Fruit fly (Drosophila melanogaster): Measurements from ENCODE around the gene dpr19.

Gene dpr19

dm6 chr2L:10408122-10408576, 32.2 kb downstream of the dpr19 start, which contains the start of the genes Ip259 and RpS27A (continued):
- TF ChIP-seq ranshi (GFP tag; IDR thresholded peaks at IDR 0.05), result no peak; the same call in 1 of the 2 replicates
- no peak for TF ChIP-seq Tbp (GFP tag; optimal IDR thresholded peaks at IDR 0.05)
- TF ChIP-seq Nf-YC (tag; optimal IDR thresholded peaks at IDR 0.05), result peak; percentile 56
- no peak for TF ChIP-seq pros (GFP tag; optimal IDR thresholded peaks at IDR 0.05)
- peak; percentile 86 for TF ChIP-seq CG6765 (GFP tag; optimal IDR thresholded peaks at IDR 0.05)
- peak; percentile 98 for TF ChIP-seq Ets65A (GFP tag)
- TF ChIP-seq CG2712 (tag; optimal IDR thresholded peaks at IDR 0.05), result peak; percentile 79
- peak; percentile 48; the same call in 1 of the 2 replicates for TF ChIP-seq MBD-R2 (GFP tag; IDR thresholded peaks at IDR 0.05)
- peak; percentile 77; the same call in 2 of the 3 replicates for TF ChIP-seq Optix (GFP tag; IDR thresholded peaks at IDR 0.05)
- peak; percentile 74 for TF ChIP-seq sens (GFP tag)
- TF ChIP-seq lilli (GFP tag; optimal IDR thresholded peaks at IDR 0.05), result peak; percentile 48
- TF ChIP-seq CG11695 (GFP tag; IDR thresholded peaks at IDR 0.05), result peak; percentile 57; the same call in 2 of the 3 replicates
- no peak for TF ChIP-seq tll (GFP tag; optimal IDR thresholded peaks at IDR 0.05)
- TF ChIP-seq sim (GFP tag; IDR thresholded peaks at IDR 0.05), result peak; percentile 64; the same call in 1 of the 2 replicates
- peak; percentile 65; the same call in 1 of the 2 replicates for TF ChIP-seq CG5953 (GFP tag; IDR thresholded peaks at IDR 0.05)
- TF ChIP-seq CG15601 (tag; optimal IDR thresholded peaks at IDR 0.05), result peak; percentile 55
- TF ChIP-seq maf-S (GFP tag; optimal IDR thresholded peaks at IDR 0.05), result peak; percentile 57
- TF ChIP-seq CG17829 (tag; optimal IDR thresholded peaks at IDR 0.05), result peak; percentile 46
- TF ChIP-seq CG9876 (GFP tag; optimal IDR thresholded peaks at IDR 0.05), result peak; percentile 84
- peak; percentile 73 for TF ChIP-seq CG4328 (GFP tag; optimal IDR thresholded peaks at IDR 0.05)
- peak; percentile 61 for TF ChIP-seq croc (GFP tag; conservative IDR thresholded peaks at IDR 0.05)
- TF ChIP-seq CoRest (tag; optimal IDR thresholded peaks at IDR 0.05), result peak; percentile 65
- TF ChIP-seq CG1602 (GFP tag; optimal IDR thresholded peaks at IDR 0.05), result peak; percentile 24
- peak; percentile 98 for TF ChIP-seq CG2116 (GFP tag; optimal IDR thresholded peaks at IDR 0.05)
- peak; percentile 61; the same call in 1 of the 2 replicates for TF ChIP-seq CG6272 (GFP tag; IDR thresholded peaks at IDR 0.05)
- TF ChIP-seq slbo (GFP tag; IDR thresholded peaks at IDR 0.05), result peak; percentile 72
- no peak; the same call in 1 of the 2 replicates for TF ChIP-seq CG14667 (GFP tag; IDR thresholded peaks at IDR 0.05)
- TF ChIP-seq CG34224 (GFP tag; IDR thresholded peaks at IDR 0.05; ENCODE audit: partially characterized antibody), result no peak; the same call in 2 of the 3 replicates
- TF ChIP-seq odd (GFP tag; optimal IDR thresholded peaks at IDR 0.05), result peak; percentile 65
- peak in 1 of 2 experiments; percentile 77 for TF ChIP-seq eve (GFP tag; optimal IDR thresholded peaks at IDR 0.05)
- TF ChIP-seq CG11398 (GFP tag; optimal IDR thresholded peaks at IDR 0.05), result peak; percentile 67
- peak; percentile 71 for TF ChIP-seq dmrt11E (tag; optimal IDR thresholded peaks at IDR 0.05)
- TF ChIP-seq H2.0 (GFP tag; IDR thresholded peaks at IDR 0.05), result peak; percentile 71
- TF ChIP-seq CG7556 (GFP tag; optimal IDR thresholded peaks at IDR 0.05), result no peak
- TF ChIP-seq CG3163 (GFP tag; optimal IDR thresholded peaks at IDR 0.05), result peak; percentile 43
- TF ChIP-seq shn (GFP tag; optimal IDR thresholded peaks at IDR 0.05), result peak; percentile 70
- peak; percentile 61 for TF ChIP-seq lbe (GFP tag; optimal IDR thresholded peaks at IDR 0.05)
- TF ChIP-seq CG9437 (GFP tag; optimal IDR thresholded peaks at IDR 0.05), result peak; percentile 74
- peak; percentile 30 for TF ChIP-seq pum (GFP tag; optimal IDR thresholded peaks at IDR 0.05)
- peak; percentile 81 for TF ChIP-seq CG3281 (GFP tag; optimal IDR thresholded peaks at IDR 0.05)
- no peak for TF ChIP-seq chinmo (GFP tag; IDR thresholded peaks at IDR 0.05; ENCODE audit: partially characterized antibody)
- TF ChIP-seq fd3F (GFP tag; optimal IDR thresholded peaks at IDR 0.05), result peak; percentile 58
- peak; percentile 68 for TF ChIP-seq CG18764 (GFP tag; optimal IDR thresholded peaks at IDR 0.05)
- peak; percentile 9 for TF ChIP-seq CG12236 (GFP tag; optimal IDR thresholded peaks at IDR 0.05)
- peak; percentile 67 for TF ChIP-seq Nf-YA (GFP tag; IDR thresholded peaks at IDR 0.05)
- peak; percentile 69 for TF ChIP-seq CG15011 (GFP tag; optimal IDR thresholded peaks at IDR 0.05)
- TF ChIP-seq CG8944 (GFP tag; optimal IDR thresholded peaks at IDR 0.05), result no peak
- no peak for TF ChIP-seq fru (optimal IDR thresholded peaks at IDR 0.05)
- no peak for TF ChIP-seq CG15073 (GFP tag; optimal IDR thresholded peaks at IDR 0.05)
- no peak for TF ChIP-seq Dll (GFP tag; IDR thresholded peaks at IDR 0.05; ENCODE audit: partially characterized antibody)
- TF ChIP-seq fu2 (GFP tag; optimal IDR thresholded peaks at IDR 0.05), result peak; percentile 69
